Worm (Caenorhabditis elegans): ENCODE data around the gene hrpa-1.

ce11 chrIV:3348334-3348733, 9.7 kb upstream of the hrpa-1 start:
- no peak for TF ChIP-seq mml-1 (tag; optimal IDR thresholded peaks at IDR 0.05)
- no peak for TF ChIP-seq R02D3.7 (tag; optimal IDR thresholded peaks at IDR 0.05)
- no peak for TF ChIP-seq ceh-82 (tag; optimal IDR thresholded peaks at IDR 0.05)
- TF ChIP-seq nhr-11 (tag; optimal IDR thresholded peaks at IDR 0.05): no peak
- TF ChIP-seq lin-39 (tag; optimal IDR thresholded peaks at IDR 0.05): no peak
- TF ChIP-seq egl-27 (tag; optimal IDR thresholded peaks at IDR 0.05): no peak
- TF ChIP-seq elt-2 (tag; optimal IDR thresholded peaks at IDR 0.05): no peak
- no peak for TF ChIP-seq fkh-10 (GFP tag; optimal IDR thresholded peaks at IDR 0.05)
- TF ChIP-seq pha-4 (tag; optimal IDR thresholded peaks at IDR 0.05): no peak
- TF ChIP-seq ceh-9 (tag; optimal IDR thresholded peaks at IDR 0.05): no peak
- TF ChIP-seq fos-1 (tag; optimal IDR thresholded peaks at IDR 0.05): no peak

All from whole organism, L3 larva.